Worm (Caenorhabditis elegans) whole organism, L2 larva: Measurements from ENCODE around the gene F59A7.2.

Experiments used
- lin-11 ChIP-seq: fragments of 150-350 bp; sonication (generic microtip); optimal IDR thresholded peaks from 2 replicates; lab custom pipeline; 2014; ENCODE audit warnings: missing biosample characterization, missing genetic modification characterization, inconsistent platforms, mixed read lengths
- nhr-129 ChIP-seq: fragments of 150-350 bp; optimal IDR thresholded peaks from 2 replicates; lab custom pipeline; 2014; ENCODE audit warnings: missing biosample characterization, missing genetic modification characterization
- unc-62 ChIP-seq: fragments of 150-350 bp; optimal IDR thresholded peaks from 2 replicates; lab custom pipeline; 2014; ENCODE audit warnings: missing biosample characterization, missing genetic modification reagents, missing genetic modification characterization

- TF ChIP-seq lin-11 (no peak), unc-62 (GFP tag; lab: Kevin White, UChicago) (no peak), nhr-129 (tag; lab: Kevin White, UChicago) (no peak)
Measured at ce11 chrV:1975049-1975448, 41.3 kb downstream of the F59A7.2 start, which contains the start of gene fbxa-201.
